Worm (Caenorhabditis elegans) whole organism, L2 larva: ENCODE data around the gene F42G4.7.
A peak's percentile ranks its signal among the peaks of the same experiment; 100 is the strongest.

Source experiments
- C34F6.9 ChIP-seq: fragments of 150-350 bp; optimal IDR thresholded peaks from 2 replicates; lab custom pipeline; 2014; ENCODE audit warnings: missing biosample characterization, missing genetic modification characterization
- F13H6.1 ChIP-seq: sonication (generic microtip); optimal IDR thresholded peaks from 2 replicates; lab custom pipeline; 2016; ENCODE audit warnings: missing genetic modification characterization, missing compliant biosample characterization
- Y55F3AM.14 ChIP-seq: fragments of 200-800 bp; sonication (Bioruptor generic); optimal IDR thresholded peaks from 2 replicates; lab custom pipeline; 2018; ENCODE audit warnings: mild to moderate bottlenecking, missing genetic modification characterization, missing compliant biosample characterization
- ZK546.5 ChIP-seq: sonication (generic microtip); optimal IDR thresholded peaks from 2 replicates; lab custom pipeline; 2017; ENCODE audit warnings: missing biosample characterization, missing genetic modification characterization
- alr-1 ChIP-seq: fragments of 150-350 bp; optimal IDR thresholded peaks from 2 replicates; lab custom pipeline; 2014; ENCODE audit warnings: missing biosample characterization, missing genetic modification characterization
- blmp-1 ChIP-seq: sonication (generic microtip); optimal IDR thresholded peaks from 2 replicates; lab custom pipeline; 2017; ENCODE audit warnings: missing genetic modification characterization, mild to moderate bottlenecking, missing compliant biosample characterization, antibody characterized with exemption, moderate library complexity; ENCODE audit not compliant: insufficient read depth
- ceh-16 ChIP-seq: fragments of 150-350 bp; optimal IDR thresholded peaks from 2 replicates; lab custom pipeline; 2014; ENCODE audit warnings: missing biosample characterization, missing genetic modification characterization
- ceh-82 ChIP-seq: fragments of 150-350 bp; optimal IDR thresholded peaks from 2 replicates; lab custom pipeline; 2014; ENCODE audit warnings: missing biosample characterization, missing genetic modification characterization
- crh-2 ChIP-seq: sonication (generic microtip); optimal IDR thresholded peaks from 2 replicates; lab custom pipeline; 2017; ENCODE audit warnings: missing biosample characterization, missing genetic modification characterization
- egl-27 ChIP-seq: sonication (generic microtip); optimal IDR thresholded peaks from 3 replicates; lab custom pipeline; 2017; ENCODE audit warnings: missing biosample characterization, missing genetic modification reagents, missing genetic modification characterization
- elt-1 ChIP-seq: fragments of 150-350 bp; optimal IDR thresholded peaks from 2 replicates; lab custom pipeline; 2014; ENCODE audit warnings: missing biosample characterization, missing genetic modification characterization
- elt-3 ChIP-seq: sonication (generic microtip); optimal IDR thresholded peaks from 2 replicates; lab custom pipeline; 2017; ENCODE audit warnings: missing biosample characterization, missing genetic modification characterization
- fos-1 ChIP-seq: fragments of 150-350 bp; optimal IDR thresholded peaks from 2 replicates; lab custom pipeline; 2014; ENCODE audit warnings: missing biosample characterization, missing genetic modification characterization
- gmeb-1 ChIP-seq: fragments of 150-350 bp; optimal IDR thresholded peaks from 2 replicates; lab custom pipeline; 2014; ENCODE audit warnings: missing biosample characterization, missing genetic modification characterization
- lin-11 ChIP-seq: fragments of 150-350 bp; sonication (generic microtip); optimal IDR thresholded peaks from 2 replicates; lab custom pipeline; 2014; ENCODE audit warnings: missing biosample characterization, missing genetic modification characterization, inconsistent platforms, mixed read lengths
- lsy-2 ChIP-seq, 2 experiments: fragments of 150-350 bp in 1 of 2; sonication (generic microtip) in 1 of 2; optimal IDR thresholded peaks; 2 replicates each; lab custom pipeline; 2014 to 2017; ENCODE audit warnings: missing biosample characterization in 2 of 2, missing genetic modification characterization in 2 of 2
- mab-5 ChIP-seq: fragments of 150-350 bp; optimal IDR thresholded peaks from 2 replicates; lab custom pipeline; 2014; ENCODE audit warnings: missing biosample characterization, missing genetic modification characterization
- mbf-1 ChIP-seq: sonication (generic microtip); optimal IDR thresholded peaks from 2 replicates; lab custom pipeline; 2017; ENCODE audit warnings: missing biosample characterization, missing genetic modification characterization
- mdl-1 ChIP-seq, 2 experiments: fragments of 150-350 bp in 1 of 2; sonication (generic microtip) in 1 of 2; optimal IDR thresholded peaks; 2 replicates each; lab custom pipeline; 2017; ENCODE audit warnings: missing biosample characterization in 2 of 2, missing genetic modification characterization in 2 of 2
- nhr-11 ChIP-seq: fragments of 150-350 bp; optimal IDR thresholded peaks from 2 replicates; lab custom pipeline; 2014; ENCODE audit warnings: missing biosample characterization, missing genetic modification characterization
- nhr-12 ChIP-seq: fragments of 150-350 bp; optimal IDR thresholded peaks from 2 replicates; lab custom pipeline; 2014; ENCODE audit warnings: missing biosample characterization, missing genetic modification characterization
- nhr-129 ChIP-seq: fragments of 150-350 bp; optimal IDR thresholded peaks from 2 replicates; lab custom pipeline; 2014; ENCODE audit warnings: missing biosample characterization, missing genetic modification characterization
- nhr-21 ChIP-seq: fragments of 150-350 bp; optimal IDR thresholded peaks from 2 replicates; lab custom pipeline; 2014; ENCODE audit warnings: missing biosample characterization, missing genetic modification characterization
- nhr-237 ChIP-seq: fragments of 150-350 bp; optimal IDR thresholded peaks from 2 replicates; lab custom pipeline; 2014; ENCODE audit warnings: missing biosample characterization, missing genetic modification characterization
- nhr-25 ChIP-seq: fragments of 150-350 bp; sonication (generic microtip); optimal IDR thresholded peaks from 3 replicates; lab custom pipeline; 2014; ENCODE audit warnings: missing biosample characterization, missing genetic modification characterization
- nhr-6 ChIP-seq: fragments of 150-350 bp; optimal IDR thresholded peaks from 2 replicates; lab custom pipeline; 2014; ENCODE audit warnings: missing biosample characterization, missing genetic modification characterization
- nhr-77 ChIP-seq: fragments of 150-350 bp; optimal IDR thresholded peaks from 2 replicates; lab custom pipeline; 2014; ENCODE audit warnings: missing biosample characterization, missing genetic modification characterization
- peb-1 ChIP-seq: fragments of 150-350 bp; optimal IDR thresholded peaks from 2 replicates; lab custom pipeline; 2014; ENCODE audit warnings: missing biosample characterization, missing genetic modification characterization
- sem-4 ChIP-seq: fragments of 150-350 bp; optimal IDR thresholded peaks from 2 replicates; lab custom pipeline; 2014; ENCODE audit warnings: missing biosample characterization, missing genetic modification reagents, missing genetic modification characterization
- skn-1 ChIP-seq: sonication (generic microtip); optimal IDR thresholded peaks from 2 replicates; lab custom pipeline; 2017; ENCODE audit warnings: missing biosample characterization, missing genetic modification characterization
- sma-3 ChIP-seq: sonication (generic microtip); optimal IDR thresholded peaks from 2 replicates; lab custom pipeline; 2016; ENCODE audit warnings: missing genetic modification reagents, missing genetic modification characterization, missing compliant biosample characterization
- sma-9 ChIP-seq, 2 experiments: fragments of 150-350 bp in 1 of 2; sonication (generic microtip) in 1 of 2; optimal IDR thresholded peaks; 2 replicates each; lab custom pipeline; 2014 to 2016; ENCODE audit warnings: missing genetic modification characterization in 2 of 2, mild to moderate bottlenecking in 1 of 2, missing biosample characterization in 1 of 2, missing compliant biosample characterization in 1 of 2, missing genetic modification reagents in 1 of 2, moderate library complexity in 1 of 2
- unc-39 ChIP-seq: fragments of 150-350 bp; optimal IDR thresholded peaks from 2 replicates; lab custom pipeline; 2014; ENCODE audit warnings: missing biosample characterization, missing genetic modification characterization
- unc-55 ChIP-seq: fragments of 150-350 bp; sonication (generic microtip); optimal IDR thresholded peaks from 3 replicates; lab custom pipeline; 2014; ENCODE audit warnings: missing biosample characterization, missing genetic modification reagents, missing genetic modification characterization
- unc-62 ChIP-seq: fragments of 150-350 bp; optimal IDR thresholded peaks from 2 replicates; lab custom pipeline; 2014; ENCODE audit warnings: missing biosample characterization, missing genetic modification reagents, missing genetic modification characterization
- zag-1 ChIP-seq: fragments of 150-350 bp; optimal IDR thresholded peaks from 2 replicates; lab custom pipeline; 2014; ENCODE audit warnings: missing biosample characterization, missing genetic modification characterization
- ztf-1 ChIP-seq: fragments of 200-800 bp; sonication (Bioruptor generic); conservative IDR thresholded peaks from 2 replicates; pipeline ENCODE4 v1.3.6; 2022; ENCODE audit warnings: missing genetic modification characterization, missing compliant biosample characterization

Gene F42G4.7

ce11 chrII:13077746-13078145 is 30.7 kb upstream of the F42G4.7 start (continued):
- no peak for TF ChIP-seq ztf-1 (GFP tag; lab: Robert Waterston, UW)
- TF ChIP-seq elt-1 (tag; lab: Kevin White, UChicago) = no peak
- no peak for TF ChIP-seq nhr-25 (tag; lab: Kevin White, UChicago)
- TF ChIP-seq nhr-237 (tag; lab: Kevin White, UChicago) = no peak
- TF ChIP-seq, all 48 proteins: peak for 6

ce11 chrII:13076301-13076916 is 29.3 kb upstream of the F42G4.7 start:
- TF ChIP-seq elt-3 (tag; lab: Kevin White, UChicago) (no peak), ceh-82 (tag; lab: Kevin White, UChicago) (no peak), fos-1 (tag; lab: Kevin White, UChicago) (peak; percentile 48), sma-9 (GFP tag; optimal IDR thresholded peaks at IDR 0.05; lab: Kevin White, UChicago) (peak; percentile 26), sma-9 (tag; optimal IDR thresholded peaks at IDR 0.05; lab: Kevin White, UChicago) (no peak)

ce11 chrII:13073742-13074141 is 26.7 kb upstream of the F42G4.7 start:
- no peak for TF ChIP-seq nhr-77
- no peak for TF ChIP-seq lin-11 (tag; lab: Kevin White, UChicago)
- no peak for TF ChIP-seq ZK546.5 (tag; lab: Kevin White, UChicago)
- TF ChIP-seq unc-55 = no peak
- no peak for TF ChIP-seq C34F6.9 (tag; lab: Kevin White, UChicago)
- TF ChIP-seq fos-1 (tag; lab: Kevin White, UChicago) = no peak
- no peak for TF ChIP-seq nhr-237 (tag; lab: Kevin White, UChicago)
- no peak for TF ChIP-seq mbf-1
- TF ChIP-seq skn-1 (tag; lab: Kevin White, UChicago) = no peak
- TF ChIP-seq sem-4 = no peak
- no peak for TF ChIP-seq mdl-1 (tag; optimal IDR thresholded peaks at IDR 0.05; lab: Kevin White, UChicago)
- no peak for TF ChIP-seq nhr-129 (tag; lab: Kevin White, UChicago)
- no peak for TF ChIP-seq elt-3 (tag; lab: Kevin White, UChicago)
- TF ChIP-seq elt-1 (tag; lab: Kevin White, UChicago) = no peak
- no peak for TF ChIP-seq egl-27 (tag; lab: Kevin White, UChicago)
- TF ChIP-seq Y55F3AM.14 = no peak
- no peak for TF ChIP-seq alr-1 (tag; lab: Kevin White, UChicago)
- no peak for TF ChIP-seq nhr-25 (tag; lab: Kevin White, UChicago)
- TF ChIP-seq, all 48 proteins: peak for 0

ce11 chrII:13073102-13073501 is 26.0 kb upstream of the F42G4.7 start, which contains the start of gene F42G4.5:
TSS of gene F42G4.5 (plus strand) at chrII:13073480.
- TF ChIP-seq fos-1 (tag; lab: Kevin White, UChicago) (peak; percentile 79), sma-9 (GFP tag; optimal IDR thresholded peaks at IDR 0.05; lab: Kevin White, UChicago) (peak; percentile 1), sma-9 (tag; optimal IDR thresholded peaks at IDR 0.05; lab: Kevin White, UChicago) (no peak), ztf-1 (GFP tag; lab: Robert Waterston, UW) (no peak), elt-1 (tag; lab: Kevin White, UChicago) (no peak), Y55F3AM.14 (no peak)

- TF ChIP-seq lin-11 (tag; lab: Kevin White, UChicago) (no peak), zag-1 (tag; lab: Kevin White, UChicago) (no peak), C34F6.9 (tag; lab: Kevin White, UChicago) (no peak), unc-55 (peak; percentile 6), lsy-2 (tag; optimal IDR thresholded peaks at IDR 0.05; lab: Kevin White, UChicago) (peak in 1 of 2 experiments; percentile 12), nhr-129 (tag; lab: Kevin White, UChicago) (peak; percentile 28), nhr-11 (tag; lab: Kevin White, UChicago) (no peak), fos-1 (tag; lab: Kevin White, UChicago) (no peak), F13H6.1 (peak; percentile 37), sma-9 (GFP tag; optimal IDR thresholded peaks at IDR 0.05; lab: Kevin White, UChicago) (peak; percentile 3), sma-9 (tag; optimal IDR thresholded peaks at IDR 0.05; lab: Kevin White, UChicago) (no peak)
These were observed 19.7 kb upstream of the F42G4.7 start for ce11 chrII:13066777-13067290.

- TF ChIP-seq elt-1 (tag; lab: Kevin White, UChicago) = no peak
- TF ChIP-seq ceh-16 (tag; lab: Kevin White, UChicago) = no peak
- TF ChIP-seq sma-9 (GFP tag; optimal IDR thresholded peaks at IDR 0.05; lab: Kevin White, UChicago) = peak; percentile 23
- no peak for TF ChIP-seq sma-9 (tag; optimal IDR thresholded peaks at IDR 0.05; lab: Kevin White, UChicago)
- peak; percentile 10 for TF ChIP-seq F13H6.1
- TF ChIP-seq nhr-21 = no peak
- TF ChIP-seq mab-5 (tag; lab: Kevin White, UChicago) = peak; percentile 35
- TF ChIP-seq unc-62 (GFP tag; lab: Kevin White, UChicago) = no peak
- no peak for TF ChIP-seq sma-3 (GFP tag; lab: Kevin White, UChicago)
- peak; percentile 12 for TF ChIP-seq Y55F3AM.14
- TF ChIP-seq unc-39 (tag; lab: Kevin White, UChicago) = no peak
- TF ChIP-seq nhr-6 (tag; lab: Kevin White, UChicago) = no peak
- peak in 1 of 2 experiments; percentile 37 for TF ChIP-seq lsy-2 (tag; optimal IDR thresholded peaks at IDR 0.05; lab: Kevin White, UChicago)
- TF ChIP-seq blmp-1 (tag; lab: Kevin White, UChicago) = no peak
- TF ChIP-seq mdl-1 (tag; optimal IDR thresholded peaks at IDR 0.05; lab: Kevin White, UChicago) = peak in 1 of 2 experiments; percentile 67
- TF ChIP-seq alr-1 (tag; lab: Kevin White, UChicago) = no peak
- TF ChIP-seq crh-2 (tag; lab: Kevin White, UChicago) = peak; percentile 23
- no peak for TF ChIP-seq gmeb-1
- peak; percentile 33 for TF ChIP-seq nhr-129 (tag; lab: Kevin White, UChicago)
- no peak for TF ChIP-seq peb-1 (tag; lab: Kevin White, UChicago)
- no peak for TF ChIP-seq nhr-12
- TF ChIP-seq ceh-82 (tag; lab: Kevin White, UChicago) = no peak
These were observed 18.2 kb upstream of the F42G4.7 start for ce11 chrII:13065251-13065650.
